Worm (Caenorhabditis elegans) whole organism, L3 larva: ENCODE measurements around the gene F56D2.8.

Experiments
- R02D3.7 ChIP-seq: fragments of 150-350 bp; optimal IDR thresholded peaks from 2 replicates; lab custom pipeline; 2014; ENCODE audit warnings: missing biosample characterization, missing genetic modification characterization
- ZK546.5 ChIP-seq: sonication (generic microtip); optimal IDR thresholded peaks from 2 replicates; lab custom pipeline; 2017; ENCODE audit warnings: missing biosample characterization, missing genetic modification characterization
- aly-2 ChIP-seq: fragments of 150-350 bp; optimal IDR thresholded peaks from 2 replicates; lab custom pipeline; 2014; ENCODE audit warnings: missing biosample characterization, missing genetic modification characterization
- ama-1 ChIP-seq: fragments of 150-350 bp; optimal IDR thresholded peaks from 2 replicates; lab custom pipeline; 2018
- ceh-16 ChIP-seq: sonication (generic microtip); optimal IDR thresholded peaks from 2 replicates; lab custom pipeline; 2017; ENCODE audit warnings: missing biosample characterization, missing genetic modification characterization
- ceh-28 ChIP-seq: fragments of 150-350 bp; optimal IDR thresholded peaks from 2 replicates; lab custom pipeline; 2014; ENCODE audit warnings: missing biosample characterization, missing genetic modification reagents, missing genetic modification characterization
- ceh-82 ChIP-seq: fragments of 150-350 bp; optimal IDR thresholded peaks from 2 replicates; lab custom pipeline; 2014; ENCODE audit warnings: missing biosample characterization, missing genetic modification characterization
- ceh-9 ChIP-seq: sonication (generic microtip); optimal IDR thresholded peaks from 2 replicates; lab custom pipeline; 2018; ENCODE audit warnings: missing biosample characterization, missing genetic modification characterization
- daf-12 ChIP-seq: fragments of 150-350 bp; optimal IDR thresholded peaks from 2 replicates; lab custom pipeline; 2014; ENCODE audit warnings: missing biosample characterization, missing genetic modification reagents, missing genetic modification characterization
- egl-27 ChIP-seq: sonication (generic microtip); optimal IDR thresholded peaks from 4 replicates; lab custom pipeline; 2017; ENCODE audit warnings: missing biosample characterization, missing genetic modification reagents, missing genetic modification characterization
- egl-5 ChIP-seq: fragments of 150-350 bp; optimal IDR thresholded peaks from 2 replicates; lab custom pipeline; 2017; ENCODE audit warnings: missing biosample characterization, missing genetic modification reagents, missing genetic modification characterization, inconsistent platforms
- elt-1 ChIP-seq: fragments of 150-350 bp; optimal IDR thresholded peaks from 2 replicates; lab custom pipeline; 2014; ENCODE audit warnings: missing biosample characterization, missing genetic modification characterization
- elt-2 ChIP-seq: sonication (generic microtip); optimal IDR thresholded peaks from 2 replicates; lab custom pipeline; 2016; ENCODE audit warnings: missing genetic modification reagents, mild to moderate bottlenecking, missing genetic modification characterization, missing compliant biosample characterization
- elt-3 ChIP-seq, 3 experiments: fragments of 150-350 bp in 1 of 3; sonication (generic microtip) in 2 of 3; optimal IDR thresholded peaks; 2 replicates in 2 of 3; 4 replicates in 1 of 3; lab custom pipeline; 2014 to 2017; ENCODE audit warnings: missing biosample characterization in 3 of 3, missing genetic modification characterization in 3 of 3
- eor-1 ChIP-seq, 2 experiments: fragments of 150-350 bp; optimal IDR thresholded peaks; 2 replicates each; lab custom pipeline; 2014 to 2018; ENCODE audit warnings: missing biosample characterization in 2 of 2, missing genetic modification characterization in 2 of 2
- fkh-10 ChIP-seq: sonication (generic microtip); optimal IDR thresholded peaks from 2 replicates; lab custom pipeline; 2017; ENCODE audit warnings: missing biosample characterization, missing genetic modification reagents, missing genetic modification characterization
- fkh-2 ChIP-seq: fragments of 150-350 bp; optimal IDR thresholded peaks from 2 replicates; lab custom pipeline; 2014; ENCODE audit warnings: missing biosample characterization, missing genetic modification reagents, missing genetic modification characterization
- fos-1 ChIP-seq: fragments of 150-350 bp; optimal IDR thresholded peaks from 2 replicates; lab custom pipeline; 2014; ENCODE audit warnings: missing biosample characterization, missing genetic modification characterization
- hmg-11 ChIP-seq: sonication (generic microtip); optimal IDR thresholded peaks from 2 replicates; lab custom pipeline; 2016; ENCODE audit warnings: missing genetic modification characterization, missing compliant biosample characterization
- jun-1 ChIP-seq: fragments of 150-350 bp; optimal IDR thresholded peaks from 2 replicates; lab custom pipeline; 2014; ENCODE audit warnings: missing biosample characterization, missing genetic modification reagents, missing genetic modification characterization
- lin-15B ChIP-seq: fragments of 150-350 bp; optimal IDR thresholded peaks from 2 replicates; lab custom pipeline; 2014; ENCODE audit warnings: missing biosample characterization, missing genetic modification characterization
- lin-39 ChIP-seq: fragments of 150-350 bp; optimal IDR thresholded peaks from 2 replicates; lab custom pipeline; 2018; ENCODE audit warnings: missing biosample characterization, missing genetic modification reagents, missing genetic modification characterization
- lsy-12 ChIP-seq: sonication (generic microtip); optimal IDR thresholded peaks from 2 replicates; lab custom pipeline; 2016; ENCODE audit warnings: mild to moderate bottlenecking, missing genetic modification characterization, missing compliant biosample characterization
- mdl-1 ChIP-seq: fragments of 150-350 bp; optimal IDR thresholded peaks from 2 replicates; lab custom pipeline; 2014; ENCODE audit warnings: missing biosample characterization, missing genetic modification characterization
- mml-1 ChIP-seq: fragments of 150-350 bp; sonication (generic microtip); optimal IDR thresholded peaks from 3 replicates; lab custom pipeline; 2014; ENCODE audit warnings: missing biosample characterization, missing genetic modification characterization
- nfya-1 ChIP-seq: sonication (generic microtip); optimal IDR thresholded peaks from 2 replicates; lab custom pipeline; 2017; ENCODE audit warnings: missing genetic modification characterization, mild to moderate bottlenecking, missing compliant biosample characterization, antibody characterized with exemption, moderate library complexity; ENCODE audit not compliant: insufficient read depth
- nhr-11 ChIP-seq: fragments of 150-350 bp; optimal IDR thresholded peaks from 2 replicates; lab custom pipeline; 2014; ENCODE audit warnings: missing biosample characterization, missing genetic modification characterization
- nhr-12 ChIP-seq: fragments of 150-350 bp; optimal IDR thresholded peaks from 2 replicates; lab custom pipeline; 2014; ENCODE audit warnings: missing biosample characterization, missing genetic modification characterization
- nhr-23 ChIP-seq: fragments of 150-350 bp; optimal IDR thresholded peaks from 2 replicates; lab custom pipeline; 2014; ENCODE audit warnings: missing biosample characterization, missing genetic modification reagents, missing genetic modification characterization
- nhr-237 ChIP-seq: fragments of 150-350 bp; optimal IDR thresholded peaks from 2 replicates; lab custom pipeline; 2014; ENCODE audit warnings: missing biosample characterization, missing genetic modification characterization
- nhr-25 ChIP-seq: sonication (generic microtip); optimal IDR thresholded peaks from 2 replicates; lab custom pipeline; 2017; ENCODE audit warnings: missing biosample characterization, missing genetic modification characterization
- nhr-28 ChIP-seq: fragments of 150-350 bp; optimal IDR thresholded peaks from 2 replicates; lab custom pipeline; 2014; ENCODE audit warnings: missing biosample characterization, missing genetic modification characterization
- nhr-43 ChIP-seq: sonication (generic microtip); optimal IDR thresholded peaks from 2 replicates; lab custom pipeline; 2016; ENCODE audit warnings: mild to moderate bottlenecking, missing genetic modification characterization, missing compliant biosample characterization; ENCODE audit not compliant: poor library complexity, severe bottlenecking
- nhr-67 ChIP-seq: fragments of 150-350 bp; optimal IDR thresholded peaks from 2 replicates; lab custom pipeline; 2014; ENCODE audit warnings: missing biosample characterization, missing genetic modification characterization
- nhr-76 ChIP-seq: fragments of 150-350 bp; sonication (generic microtip); optimal IDR thresholded peaks from 5 replicates; lab custom pipeline; 2014; ENCODE audit warnings: missing biosample characterization, missing genetic modification characterization
- nhr-77 ChIP-seq: fragments of 150-350 bp; optimal IDR thresholded peaks from 2 replicates; lab custom pipeline; 2014; ENCODE audit warnings: missing biosample characterization, missing genetic modification characterization
- pha-4 ChIP-seq: fragments of 150-350 bp; optimal IDR thresholded peaks from 2 replicates; lab custom pipeline; 2014; ENCODE audit warnings: missing biosample characterization, missing genetic modification reagents, missing genetic modification characterization
- pqm-1 ChIP-seq: fragments of 150-350 bp; optimal IDR thresholded peaks from 2 replicates; lab custom pipeline; 2017; ENCODE audit warnings: missing biosample characterization, missing genetic modification characterization, inconsistent platforms
- sea-2 ChIP-seq: fragments of 150-350 bp; sonication (generic microtip); optimal IDR thresholded peaks from 4 replicates; lab custom pipeline; 2014; ENCODE audit warnings: missing biosample characterization, missing genetic modification reagents, missing genetic modification characterization
- skn-1 ChIP-seq: fragments of 150-350 bp; optimal IDR thresholded peaks from 2 replicates; lab custom pipeline; 2014; ENCODE audit warnings: missing biosample characterization, missing genetic modification characterization
- snpc-4 ChIP-seq: fragments of 150-350 bp; optimal IDR thresholded peaks from 2 replicates; lab custom pipeline; 2014; ENCODE audit warnings: missing biosample characterization, missing genetic modification characterization
- tbx-2 ChIP-seq: sonication (generic microtip); optimal IDR thresholded peaks from 2 replicates; lab custom pipeline; 2016; ENCODE audit warnings: mild to moderate bottlenecking, missing genetic modification characterization, missing compliant biosample characterization
- unc-39 ChIP-seq: sonication (generic microtip); optimal IDR thresholded peaks from 4 replicates; lab custom pipeline; 2017; ENCODE audit warnings: missing biosample characterization, missing genetic modification characterization
- unc-62 ChIP-seq: fragments of 150-350 bp; sonication (generic microtip); optimal IDR thresholded peaks from 4 replicates; lab custom pipeline; 2014; ENCODE audit warnings: missing biosample characterization, missing genetic modification reagents, missing genetic modification characterization
- zag-1 ChIP-seq: fragments of 150-350 bp; optimal IDR thresholded peaks from 2 replicates; lab custom pipeline; 2014; ENCODE audit warnings: missing biosample characterization, missing genetic modification characterization
- ztf-11 ChIP-seq: fragments of 150-350 bp; optimal IDR thresholded peaks from 2 replicates; lab custom pipeline; 2014; ENCODE audit warnings: missing biosample characterization, missing genetic modification characterization
- ztf-4 ChIP-seq: fragments of 150-350 bp; optimal IDR thresholded peaks from 2 replicates; lab custom pipeline; 2014; ENCODE audit warnings: missing biosample characterization, missing genetic modification characterization

The F56D2.8 gene

ce11 chrIII:5603439-5603986 lies 20.8 kb upstream of the F56D2.8 start, which contains the start of gene madf-11:
madf-11 (minus strand) TSS chrIII:5603489.
- no peak for TF ChIP-seq fos-1 (tag; lab: Kevin White, UChicago)
- TF ChIP-seq lin-39 (tag; lab: Kevin White, UChicago), result peak; percentile 75
- TF ChIP-seq hmg-11 (tag; lab: Kevin White, UChicago), result no peak
- no peak for TF ChIP-seq ceh-9 (tag; lab: Kevin White, UChicago)
- no peak for TF ChIP-seq daf-12 (tag; lab: Kevin White, UChicago)
- TF ChIP-seq nhr-11 (tag; lab: Kevin White, UChicago), result no peak
- no peak for TF ChIP-seq fkh-2 (tag; lab: Kevin White, UChicago)
- peak in 1 of 3 experiments; percentile 25 for TF ChIP-seq elt-3 (tag; optimal IDR thresholded peaks at IDR 0.05; lab: Kevin White, UChicago)
- peak; percentile 39 for TF ChIP-seq elt-2 (tag; lab: Kevin White, UChicago)
- TF ChIP-seq lin-15B (tag; lab: Kevin White, UChicago), result peak; percentile 94
- TF ChIP-seq nhr-67 (tag; lab: Kevin White, UChicago), result no peak
- peak; percentile 38 for TF ChIP-seq fkh-10 (GFP tag; lab: Kevin White, UChicago)
- TF ChIP-seq nhr-77, result no peak
- TF ChIP-seq pha-4 (tag; lab: Kevin White, UChicago), result peak; percentile 93
- no peak for TF ChIP-seq aly-2 (tag; lab: Kevin White, UChicago)
- TF ChIP-seq nhr-28 (tag; lab: Kevin White, UChicago), result no peak
- no peak for TF ChIP-seq ama-1 (lab: Kevin White, UChicago)
- no peak for TF ChIP-seq unc-62 (GFP tag; lab: Kevin White, UChicago)
- no peak for TF ChIP-seq nhr-12 (tag; lab: Kevin White, UChicago)
- peak; percentile 5 for TF ChIP-seq ceh-82 (tag; lab: Kevin White, UChicago)
- TF ChIP-seq nhr-43, result peak; percentile 60
- TF ChIP-seq zag-1, result no peak
- peak; percentile 74 for TF ChIP-seq nhr-25 (tag; lab: Kevin White, UChicago)
- TF ChIP-seq mdl-1 (tag; lab: Kevin White, UChicago), result no peak
- peak; percentile 8 for TF ChIP-seq skn-1 (tag; lab: Kevin White, UChicago)
- TF ChIP-seq sea-2, result no peak
- no peak for TF ChIP-seq unc-39
- peak; percentile 39 for TF ChIP-seq pqm-1 (tag; lab: Kevin White, UChicago)
- TF ChIP-seq jun-1 (tag; lab: Kevin White, UChicago), result peak; percentile 54
- TF ChIP-seq tbx-2 (tag; lab: Kevin White, UChicago), result no peak
- no peak for TF ChIP-seq eor-1 (tag; optimal IDR thresholded peaks at IDR 0.05; lab: Kevin White, UChicago)
- TF ChIP-seq snpc-4 (tag; lab: Kevin White, UChicago), result peak; percentile 76
- TF ChIP-seq nhr-237 (tag; lab: Kevin White, UChicago), result no peak
- TF ChIP-seq egl-27, result no peak
- TF ChIP-seq nhr-76, result no peak
- no peak for TF ChIP-seq ceh-16 (tag; lab: Kevin White, UChicago)
- no peak for TF ChIP-seq ztf-11
- no peak for TF ChIP-seq ZK546.5 (tag; lab: Kevin White, UChicago)
- peak; percentile 76 for TF ChIP-seq egl-5
- TF ChIP-seq nfya-1 (tag; lab: Kevin White, UChicago), result peak; percentile 80
- TF ChIP-seq ceh-28, result peak; percentile 84
- TF ChIP-seq mml-1, result no peak
- TF ChIP-seq lsy-12 (tag; lab: Kevin White, UChicago), result no peak
- TF ChIP-seq R02D3.7, result peak; percentile 69
- TF ChIP-seq elt-1 (tag; lab: Kevin White, UChicago), result no peak
- TF ChIP-seq nhr-23, result peak; percentile 75
- TF ChIP-seq ztf-4 (tag; lab: Kevin White, UChicago), result no peak
